Fruit fly (Drosophila melanogaster): ENCODE data around the gene Lamtor4.

The Lamtor4 gene

DNA sequence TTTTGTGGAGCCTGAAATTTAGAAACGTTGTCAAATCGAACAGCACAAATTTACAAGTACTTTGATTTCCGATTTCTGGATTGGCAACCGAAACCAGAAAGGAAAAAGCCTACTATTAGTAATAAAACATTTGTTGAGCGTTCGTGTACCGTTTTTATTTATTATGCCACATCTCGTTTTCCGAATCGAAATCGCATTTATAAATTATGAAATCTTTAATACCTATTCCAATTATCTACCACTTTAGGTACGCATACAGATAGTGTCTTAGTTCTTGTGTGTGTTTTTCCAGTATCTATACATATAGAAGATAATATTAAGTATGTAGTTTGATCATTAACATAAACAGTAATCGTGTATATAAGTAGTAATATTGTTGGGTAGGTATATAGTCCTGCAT is 13.1 kb downstream of the Lamtor4 start, which contains the start of gene mge:
Gene mge (minus strand): TSS at position 101 of the 400 bp plus-strand sequence.
- TF ChIP-seq Mio (GFP tag; optimal IDR thresholded peaks at IDR 0.05) (no peak), Sp1 (GFP tag; optimal IDR thresholded peaks at IDR 0.05) (no peak), dmrt93B (GFP tag; optimal IDR thresholded peaks at IDR 0.05) (no peak), sage (GFP tag; optimal IDR thresholded peaks at IDR 0.05) (no peak), Jra (GFP tag; optimal IDR thresholded peaks at IDR 0.05) (no peak), N (GFP tag; optimal IDR thresholded peaks at IDR 0.05) (no peak), dl (GFP tag; optimal IDR thresholded peaks at IDR 0.05; ENCODE audit: insufficient read depth in 1 of 2, partially characterized antibody in 2 of 2) (no peak), Dfd (GFP tag; optimal IDR thresholded peaks at IDR 0.05) (no peak), Dif (GFP tag; optimal IDR thresholded peaks at IDR 0.05; ENCODE audit: partially characterized antibody) (no peak), usp (GFP tag; optimal IDR thresholded peaks at IDR 0.05) (no peak), OdsH (GFP tag; optimal IDR thresholded peaks at IDR 0.05) (no peak), ey (GFP tag; optimal IDR thresholded peaks at IDR 0.05) (no peak), CG9705 (GFP tag; optimal IDR thresholded peaks at IDR 0.05) (no peak), psq (GFP tag; optimal IDR thresholded peaks at IDR 0.05) (no peak), tai (GFP tag; optimal IDR thresholded peaks at IDR 0.05) (no peak), foxo (GFP tag; optimal IDR thresholded peaks at IDR 0.05) (no peak)

DNA sequence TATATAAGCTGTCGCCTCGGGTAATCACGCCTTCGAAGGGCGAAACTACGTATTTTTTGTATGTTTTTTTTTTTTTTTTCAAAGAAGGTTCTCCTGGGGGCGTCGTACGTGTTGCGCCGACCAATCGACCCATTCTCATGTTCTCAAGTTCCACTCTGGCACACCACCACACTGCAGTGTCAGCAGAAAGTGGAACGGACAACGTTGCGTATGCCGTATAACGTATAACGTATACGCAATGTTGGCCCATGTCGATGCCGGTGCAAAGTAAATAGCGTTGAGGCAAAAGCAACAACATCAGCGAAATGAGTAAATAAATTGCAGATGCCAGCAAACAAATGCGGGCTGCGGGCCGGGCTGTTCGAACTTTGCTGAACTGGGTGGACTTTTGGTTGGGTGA is 15.4 kb downstream of the Lamtor4 start:
- TF ChIP-seq sage (GFP tag; optimal IDR thresholded peaks at IDR 0.05) (no peak), ey (GFP tag; optimal IDR thresholded peaks at IDR 0.05) (no peak), h (GFP tag; optimal IDR thresholded peaks at IDR 0.05) (no peak), brk (GFP tag; optimal IDR thresholded peaks at IDR 0.05) (no peak), Abd-B (GFP tag; optimal IDR thresholded peaks at IDR 0.05) (no peak), Vsx2 (GFP tag; optimal IDR thresholded peaks at IDR 0.05; ENCODE audit: partially characterized antibody) (no peak), Hnf4 (GFP tag; optimal IDR thresholded peaks at IDR 0.05) (no peak), OdsH (GFP tag; optimal IDR thresholded peaks at IDR 0.05) (no peak), fru (GFP tag; optimal IDR thresholded peaks at IDR 0.05) (no peak), dl (GFP tag; optimal IDR thresholded peaks at IDR 0.05; ENCODE audit: insufficient read depth in 1 of 2, partially characterized antibody in 2 of 2) (no peak), Hr83 (GFP tag; optimal IDR thresholded peaks at IDR 0.05; ENCODE audit: poor library complexity, severe bottlenecking) (no peak), dmrt93B (GFP tag; optimal IDR thresholded peaks at IDR 0.05) (no peak), CG32264 (GFP tag; optimal IDR thresholded peaks at IDR 0.05) (no peak), N (GFP tag; optimal IDR thresholded peaks at IDR 0.05) (no peak), Mio (GFP tag; optimal IDR thresholded peaks at IDR 0.05) (no peak), rgr (GFP tag; optimal IDR thresholded peaks at IDR 0.05) (no peak), foxo (GFP tag; optimal IDR thresholded peaks at IDR 0.05) (no peak), dsf (GFP tag; optimal IDR thresholded peaks at IDR 0.05; ENCODE audit: borderline replicate concordance) (no peak), Dfd (GFP tag; optimal IDR thresholded peaks at IDR 0.05) (no peak), Rel (GFP tag; optimal IDR thresholded peaks at IDR 0.05) (no peak), Rel (tag; optimal IDR thresholded peaks at IDR 0.05) (no peak)

DNA sequence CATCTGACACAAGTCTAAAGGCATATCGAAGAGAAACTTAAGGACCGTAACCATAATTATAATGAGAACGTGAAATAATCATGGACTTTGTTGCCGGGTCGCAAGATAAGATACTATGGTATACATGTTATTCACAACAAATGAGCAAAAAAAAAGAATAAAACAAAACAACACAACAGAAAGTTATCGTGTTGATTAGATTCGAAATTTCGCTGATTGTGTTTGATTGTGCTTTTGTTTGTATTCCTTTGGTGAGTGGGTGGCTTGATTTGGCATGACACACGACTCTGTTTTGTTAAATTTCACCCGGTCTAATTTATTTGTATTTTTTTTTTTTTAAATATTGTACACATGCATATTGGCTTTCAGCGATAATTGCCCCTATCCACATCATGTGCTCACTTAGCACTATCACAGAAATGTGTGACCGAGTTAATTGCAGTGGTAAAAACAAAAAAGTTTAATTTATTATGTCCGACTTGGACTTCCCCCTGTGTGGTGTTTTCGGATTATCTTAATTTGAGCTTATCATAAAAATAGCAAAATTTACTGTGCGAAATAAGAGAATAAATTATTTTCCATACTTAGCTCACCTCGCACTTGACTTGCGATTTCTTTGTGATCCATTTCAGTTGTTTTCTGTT is 27.1 kb downstream of the Lamtor4 start:
- no peak for TF ChIP-seq brk (GFP tag; optimal IDR thresholded peaks at IDR 0.05)
- peak; percentile 38 for TF ChIP-seq CrebA (GFP tag; optimal IDR thresholded peaks at IDR 0.05; ENCODE audit: borderline replicate concordance)
- no peak for TF ChIP-seq dmrt93B (GFP tag; optimal IDR thresholded peaks at IDR 0.05)
- no peak for TF ChIP-seq Rel (GFP tag; optimal IDR thresholded peaks at IDR 0.05)
- TF ChIP-seq Rel (tag; optimal IDR thresholded peaks at IDR 0.05) = peak; percentile 93
- peak; percentile 39 for TF ChIP-seq h (GFP tag; optimal IDR thresholded peaks at IDR 0.05)

DNA sequence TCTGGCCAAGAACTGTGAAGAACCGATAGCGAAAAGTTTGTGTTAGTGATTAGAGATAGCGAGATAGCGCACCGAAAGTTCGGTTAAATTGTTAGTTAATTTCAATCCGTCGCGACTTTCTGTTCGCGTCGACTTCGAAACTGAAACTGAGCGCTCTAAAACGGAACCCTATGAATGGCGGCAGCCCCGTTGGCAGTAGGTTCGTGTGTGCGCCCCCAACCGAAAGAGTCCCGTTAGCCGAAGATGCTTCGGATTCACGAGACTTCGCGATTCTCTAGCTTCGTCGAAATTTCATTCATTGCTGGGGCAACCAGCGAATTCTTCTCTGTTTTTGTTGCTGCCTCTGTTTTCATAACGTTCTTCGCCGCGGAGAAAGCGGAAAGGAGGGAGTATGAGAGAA is 28.8 kb downstream of the Lamtor4 start:
- TF ChIP-seq Rel (GFP tag; optimal IDR thresholded peaks at IDR 0.05) (no peak), Rel (tag; optimal IDR thresholded peaks at IDR 0.05) (peak; percentile 16), Myc (optimal IDR thresholded peaks at IDR 0.05) (no peak), lola (GFP tag; optimal IDR thresholded peaks at IDR 0.05) (no peak), sage (GFP tag; optimal IDR thresholded peaks at IDR 0.05) (no peak)

Measured in whole organism, wandering third instar larva.